Worm (Caenorhabditis elegans): ENCODE results near the gene Y50D7A.10.

Y50D7A.10 gene

DNA sequence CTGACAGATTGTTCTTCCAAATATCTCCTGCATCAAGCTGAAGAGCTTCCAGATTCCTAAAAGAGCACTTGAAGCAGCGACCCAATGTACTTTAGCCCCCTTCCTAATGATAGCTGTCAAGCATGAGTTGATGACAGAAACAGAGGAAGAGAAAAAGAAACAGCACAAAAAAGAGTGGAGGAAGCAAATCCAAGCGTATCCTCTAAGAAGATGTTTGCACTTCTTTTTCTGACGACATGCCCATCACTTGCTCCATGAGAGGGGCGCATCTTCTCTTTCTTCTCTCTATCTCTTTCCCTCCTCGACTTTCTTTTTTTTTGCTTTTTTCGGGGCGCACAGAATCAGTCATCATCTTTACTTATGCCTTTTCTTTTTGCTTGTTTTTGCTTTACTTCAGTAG is 45.1 kb downstream of the Y50D7A.10 start:
- TF ChIP-seq B0310.2 (tag; optimal IDR thresholded peaks at IDR 0.05), result no peak
- TF ChIP-seq tbx-11 (GFP tag; IDR thresholded peaks at IDR 0.05), result no peak
- no peak for TF ChIP-seq tbx-37 (GFP tag; conservative IDR thresholded peaks at IDR 0.05)
- TF ChIP-seq aly-1 (tag; optimal IDR thresholded peaks at IDR 0.05), result no peak
- TF ChIP-seq scrt-1 (GFP tag; IDR thresholded peaks at IDR 0.05), result no peak
- TF ChIP-seq flt-1 (GFP tag; IDR thresholded peaks at IDR 0.05), result no peak
- TF ChIP-seq ets-7 (tag; optimal IDR thresholded peaks at IDR 0.05), result no peak
- TF ChIP-seq hnd-1 (tag; optimal IDR thresholded peaks at IDR 0.05), result no peak

DNA sequence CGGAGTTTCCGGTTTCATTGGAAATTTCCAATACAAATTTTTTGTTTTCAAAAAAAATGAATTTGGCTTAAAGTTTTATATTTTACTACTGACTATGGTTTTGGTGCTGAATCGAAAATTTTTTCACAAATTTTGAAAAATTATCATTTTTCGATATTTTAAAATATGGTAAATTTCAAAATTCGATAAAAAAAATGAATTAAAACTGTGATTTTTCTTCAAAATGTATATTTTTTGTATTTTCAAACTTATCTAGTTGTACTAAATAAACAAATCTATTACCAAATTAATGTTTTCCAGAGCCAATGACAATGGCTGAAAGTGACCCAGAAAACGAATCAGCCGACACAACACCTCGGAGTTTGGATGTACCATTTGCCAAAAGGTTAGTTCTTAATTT is 50.4 kb downstream of the Y50D7A.10 start, which contains the start of gene pll-1:
Gene pll-1 (plus strand): TSS at position 301 of the 400 bp plus-strand sequence.
- TF ChIP-seq sea-1 (GFP tag; conservative IDR thresholded peaks at IDR 0.05) (no peak), hmg-4 (GFP tag; optimal IDR thresholded peaks at IDR 0.05) (no peak), B0310.2 (tag; optimal IDR thresholded peaks at IDR 0.05) (no peak), tra-4 (tag; optimal IDR thresholded peaks at IDR 0.05) (no peak)
